Fruit fly (Drosophila melanogaster) whole organism, pupa: ENCODE data around the gene CG4572.

Source experiments
- CG10348 ChIP-seq: fragments of 200-800 bp; sonication (Bioruptor generic); IDR thresholded peaks from 2 replicates; pipeline ENCODE4 v1.3.6; 2022; ENCODE audit warnings: missing biosample characterization, missing genetic modification characterization
- CG12605 ChIP-seq: fragments of 200-800 bp; sonication (Bioruptor generic); IDR thresholded peaks from 2 replicates; pipeline ENCODE4 v1.3.6; 2022; ENCODE audit warnings: missing biosample characterization, missing genetic modification characterization
- CG13204 ChIP-seq: fragments of 200-800 bp; sonication (Bioruptor generic); optimal IDR thresholded peaks from 2 replicates; lab custom pipeline; 2018; ENCODE audit warnings: missing biosample characterization, mild to moderate bottlenecking, missing genetic modification characterization, moderate library complexity
- CG14655 ChIP-seq: fragments of 200-800 bp; sonication (Bioruptor generic); optimal IDR thresholded peaks from 3 replicates; lab custom pipeline; 2017; ENCODE audit warnings: mild to moderate bottlenecking, missing biosample characterization, missing genetic modification reagents, missing genetic modification characterization
- CG15710 ChIP-seq: fragments of 200-800 bp; sonication (Bioruptor generic); optimal IDR thresholded peaks from 2 replicates; lab custom pipeline; 2018; ENCODE audit warnings: missing biosample characterization, mild to moderate bottlenecking, missing genetic modification characterization, moderate library complexity
- CG17806 ChIP-seq: fragments of 200-800 bp; sonication (Bioruptor generic); optimal IDR thresholded peaks from 2 replicates; lab custom pipeline; 2018; ENCODE audit warnings: missing biosample characterization, mild to moderate bottlenecking, missing genetic modification characterization, moderate library complexity
- CG32121 ChIP-seq: fragments of 200-800 bp; sonication (Bioruptor generic); IDR thresholded peaks from 2 replicates; pipeline ENCODE4 v1.3.6; 2022; ENCODE audit warnings: missing biosample characterization, missing genetic modification characterization
- CG34367 ChIP-seq: fragments of 200-800 bp; sonication (Bioruptor generic); optimal IDR thresholded peaks from 2 replicates; lab custom pipeline; 2018; ENCODE audit warnings: missing biosample characterization, mild to moderate bottlenecking, missing genetic modification characterization
- CG4496 ChIP-seq: fragments of 200-800 bp; sonication (Bioruptor generic); IDR thresholded peaks from 3 replicates; pipeline ENCODE4 v1.3.6; 2022; ENCODE audit warnings: missing biosample characterization, missing genetic modification characterization
- CG8159 ChIP-seq: fragments of 200-800 bp; sonication (Bioruptor generic); optimal IDR thresholded peaks from 3 replicates; lab custom pipeline; 2018; ENCODE audit warnings: missing biosample characterization, mild to moderate bottlenecking, missing genetic modification characterization, moderate library complexity
- CG8301 ChIP-seq: fragments of 200-800 bp; sonication (Bioruptor generic); optimal IDR thresholded peaks from 2 replicates; lab custom pipeline; 2018; ENCODE audit warnings: missing biosample characterization, mild to moderate bottlenecking, missing genetic modification characterization
- CG9948 ChIP-seq: fragments of 200-800 bp; sonication (Bioruptor generic); optimal IDR thresholded peaks from 2 replicates; lab custom pipeline; 2018; ENCODE audit warnings: missing biosample characterization, mild to moderate bottlenecking, missing genetic modification characterization, moderate library complexity
- D1 ChIP-seq: fragments of 200-800 bp; sonication (Bioruptor generic); optimal IDR thresholded peaks from 2 replicates; lab custom pipeline; 2018; ENCODE audit warnings: missing biosample characterization, mild to moderate bottlenecking, missing genetic modification characterization, moderate library complexity
- EcR ChIP-seq: fragments of 200-800 bp; sonication (Bioruptor generic); optimal IDR thresholded peaks from 3 replicates; lab custom pipeline; 2019; ENCODE audit warnings: missing biosample characterization, missing genetic modification characterization, mild to moderate bottlenecking, moderate library complexity, missing genetic modification reagents
- Ets98B ChIP-seq: fragments of 200-800 bp; sonication (Bioruptor generic); IDR thresholded peaks from 2 replicates; pipeline ENCODE4 v1.3.6; 2022; ENCODE audit warnings: missing biosample characterization, missing genetic modification characterization
- Pif1A ChIP-seq: fragments of 200-800 bp; sonication (Bioruptor generic); optimal IDR thresholded peaks from 3 replicates; lab custom pipeline; 2016; ENCODE audit warnings: missing biosample characterization, missing genetic modification characterization
- Pif1B ChIP-seq: fragments of 200-800 bp; sonication (Bioruptor generic); optimal IDR thresholded peaks from 3 replicates; lab custom pipeline; 2016; ENCODE audit warnings: missing biosample characterization, missing genetic modification characterization
- Snoo ChIP-seq: fragments of 200-800 bp; sonication (Bioruptor generic); optimal IDR thresholded peaks from 3 replicates; lab custom pipeline; 2017; ENCODE audit warnings: missing biosample characterization, mild to moderate bottlenecking, missing genetic modification characterization, inconsistent platforms
- fd96Ca ChIP-seq: fragments of 200-800 bp; sonication (Bioruptor generic); IDR thresholded peaks from 3 replicates; pipeline ENCODE4 v1.3.6; 2022; ENCODE audit warnings: missing biosample characterization, missing genetic modification characterization
- gl ChIP-seq: fragments of 200-800 bp; sonication (Bioruptor generic); optimal IDR thresholded peaks from 2 replicates; lab custom pipeline; 2018; ENCODE audit warnings: missing biosample characterization, mild to moderate bottlenecking, missing genetic modification characterization
- rn ChIP-seq: fragments of 200-800 bp; sonication (Bioruptor generic); IDR thresholded peaks from 2 replicates; pipeline ENCODE4 v1.3.6; 2022; ENCODE audit warnings: missing biosample characterization, missing genetic modification characterization

Gene CG4572

dm6 chr3R:19830973-19831372 is 33.2 kb downstream of the CG4572 start:
- TF ChIP-seq EcR (no peak), CG34367 (tag; lab: Kevin White, UChicago) (no peak), Snoo (tag; lab: Kevin White, UChicago) (no peak), CG15710 (tag; lab: Kevin White, UChicago) (no peak), CG12605 (no peak), CG9948 (tag; lab: Kevin White, UChicago) (no peak), gl (tag; lab: Kevin White, UChicago) (no peak), fd96Ca (GFP tag; lab: Robert Waterston, UW) (no peak), CG4496 (GFP tag; lab: Robert Waterston, UW) (no peak), CG13204 (GFP tag; lab: Kevin White, UChicago) (no peak), Pif1A (GFP tag; lab: Kevin White, UChicago) (no peak), Ets98B (GFP tag; lab: Robert Waterston, UW) (no peak), CG10348 (GFP tag; lab: Robert Waterston, UW) (no peak), CG8301 (tag; lab: Kevin White, UChicago) (no peak), CG17806 (tag; lab: Kevin White, UChicago) (no peak)

dm6 chr3R:19826806-19827328 is 37.3 kb downstream of the CG4572 start:
- TF ChIP-seq CG10348 (GFP tag; lab: Robert Waterston, UW) (no peak), CG13204 (GFP tag; lab: Kevin White, UChicago) (no peak), CG8301 (tag; lab: Kevin White, UChicago) (no peak), CG17806 (tag; lab: Kevin White, UChicago) (no peak), CG4496 (GFP tag; lab: Robert Waterston, UW) (no peak), CG9948 (tag; lab: Kevin White, UChicago) (no peak), EcR (no peak), CG15710 (tag; lab: Kevin White, UChicago) (no peak), CG34367 (tag; lab: Kevin White, UChicago) (no peak), Pif1A (GFP tag; lab: Kevin White, UChicago) (no peak), CG8159 (tag; lab: Kevin White, UChicago) (no peak), rn (GFP tag; lab: Robert Waterston, UW) (no peak), Snoo (tag; lab: Kevin White, UChicago) (no peak), CG14655 (GFP tag; lab: Kevin White, UChicago) (no peak), D1 (tag; lab: Kevin White, UChicago) (no peak), CG32121 (GFP tag; lab: Robert Waterston, UW) (no peak), Ets98B (GFP tag; lab: Robert Waterston, UW) (no peak), fd96Ca (GFP tag; lab: Robert Waterston, UW) (no peak)
- TF ChIP-seq, all 21 proteins: peak for 0

- TF ChIP-seq CG9948 (tag; lab: Kevin White, UChicago) (no peak), CG13204 (GFP tag; lab: Kevin White, UChicago) (no peak), gl (tag; lab: Kevin White, UChicago) (no peak), EcR (no peak), CG8159 (tag; lab: Kevin White, UChicago) (no peak), Pif1B (no peak), Snoo (tag; lab: Kevin White, UChicago) (no peak), CG8301 (tag; lab: Kevin White, UChicago) (no peak), D1 (tag; lab: Kevin White, UChicago) (no peak), Ets98B (GFP tag; lab: Robert Waterston, UW) (no peak), fd96Ca (GFP tag; lab: Robert Waterston, UW) (no peak), CG14655 (GFP tag; lab: Kevin White, UChicago) (no peak), CG32121 (GFP tag; lab: Robert Waterston, UW) (no peak), Pif1A (GFP tag; lab: Kevin White, UChicago) (no peak)
Observed at dm6 chr3R:19826355-19826754, 37.8 kb downstream of the CG4572 start.

dm6 chr3R:19824480-19824879 is 39.7 kb downstream of the CG4572 start:
- TF ChIP-seq D1 (tag; lab: Kevin White, UChicago) (no peak), CG12605 (no peak), Ets98B (GFP tag; lab: Robert Waterston, UW) (no peak), CG4496 (GFP tag; lab: Robert Waterston, UW) (no peak), EcR (no peak), CG17806 (tag; lab: Kevin White, UChicago) (no peak), CG15710 (tag; lab: Kevin White, UChicago) (no peak), CG9948 (tag; lab: Kevin White, UChicago) (no peak), Pif1B (no peak), CG34367 (tag; lab: Kevin White, UChicago) (no peak), CG8159 (tag; lab: Kevin White, UChicago) (no peak), CG8301 (tag; lab: Kevin White, UChicago) (no peak), Snoo (tag; lab: Kevin White, UChicago) (no peak), Pif1A (GFP tag; lab: Kevin White, UChicago) (no peak), gl (tag; lab: Kevin White, UChicago) (no peak), fd96Ca (GFP tag; lab: Robert Waterston, UW) (no peak), CG10348 (GFP tag; lab: Robert Waterston, UW) (no peak), CG13204 (GFP tag; lab: Kevin White, UChicago) (no peak), CG14655 (GFP tag; lab: Kevin White, UChicago) (no peak), CG32121 (GFP tag; lab: Robert Waterston, UW) (no peak)

dm6 chr3R:19822138-19822537 is 42.1 kb downstream of the CG4572 start:
- no peak for TF ChIP-seq Pif1B
- no peak for TF ChIP-seq CG34367 (tag; lab: Kevin White, UChicago)
- no peak for TF ChIP-seq Snoo (tag; lab: Kevin White, UChicago)
- TF ChIP-seq CG15710 (tag; lab: Kevin White, UChicago) = no peak
- TF ChIP-seq CG12605 = no peak
- TF ChIP-seq CG8159 (tag; lab: Kevin White, UChicago) = no peak
- TF ChIP-seq CG32121 (GFP tag; lab: Robert Waterston, UW) = no peak
- no peak for TF ChIP-seq rn (GFP tag; lab: Robert Waterston, UW)
